Fruit fly (Drosophila melanogaster) whole organism, embryonic: Measurements from ENCODE around the gene CG4009.

Experiments
- Atf-2 ChIP-seq: fragments of 200-800 bp; sonication (Bioruptor generic); optimal IDR thresholded peaks from 2 replicates; lab custom pipeline; 2016; ENCODE audit warnings: missing biosample characterization, missing genetic modification characterization
- Atf3 ChIP-seq: fragments of 200-800 bp; sonication (Bioruptor generic); optimal IDR thresholded peaks from 3 replicates; lab custom pipeline; 2016; ENCODE audit warnings: missing biosample characterization, missing genetic modification characterization
- Awh ChIP-seq: fragments of 200-800 bp; sonication (Bioruptor generic); IDR thresholded peaks from 2 replicates; pipeline ENCODE4, ENCODE4 v1.3.6; 2022; ENCODE audit warnings: missing biosample characterization, missing genetic modification characterization
- CG11085 ChIP-seq: fragments of 200-800 bp; sonication (Bioruptor generic); IDR thresholded peaks from 2 replicates; pipeline ENCODE4 v1.3.6; 2022; ENCODE audit warnings: missing biosample characterization, missing genetic modification characterization
- CG13894 ChIP-seq: fragments of 200-800 bp; sonication (Bioruptor generic); optimal IDR thresholded peaks from 3 replicates; lab custom pipeline; 2018; ENCODE audit warnings: missing biosample characterization, mild to moderate bottlenecking, missing genetic modification characterization, moderate library complexity
- CG18011 ChIP-seq: fragments of 200-800 bp; sonication (Bioruptor generic); optimal IDR thresholded peaks from 2 replicates; lab custom pipeline; 2017; ENCODE audit warnings: missing biosample characterization, missing genetic modification characterization, mild to moderate bottlenecking, moderate library complexity, missing genotype
- CG2889 ChIP-seq: fragments of 200-800 bp; sonication (Bioruptor generic); IDR thresholded peaks from 3 replicates; pipeline ENCODE4 v1.3.6; 2022; ENCODE audit warnings: missing biosample characterization, missing genetic modification characterization
- CG33213 ChIP-seq: fragments of 200-800 bp; sonication (Bioruptor generic); optimal IDR thresholded peaks from 3 replicates; lab custom pipeline; 2016; ENCODE audit warnings: missing biosample characterization, missing genetic modification characterization
- CG33557 ChIP-seq: fragments of 200-800 bp; sonication (Bioruptor generic); optimal IDR thresholded peaks from 2 replicates; lab custom pipeline; 2019; ENCODE audit warnings: missing biosample characterization, mild to moderate bottlenecking, missing genetic modification characterization, moderate library complexity
- CG3838 ChIP-seq: fragments of 200-800 bp; sonication (Bioruptor generic); optimal IDR thresholded peaks from 3 replicates; lab custom pipeline; 2016; ENCODE audit warnings: missing biosample characterization, missing genetic modification characterization
- CG4424 ChIP-seq: fragments of 200-800 bp; sonication (Bioruptor generic); optimal IDR thresholded peaks from 3 replicates; lab custom pipeline; 2016; ENCODE audit warnings: missing biosample characterization, missing genetic modification characterization
- CG4854 ChIP-seq: fragments of 200-800 bp; sonication (Bioruptor generic); optimal IDR thresholded peaks from 2 replicates; lab custom pipeline; 2016; ENCODE audit warnings: missing biosample characterization, missing genetic modification characterization, inconsistent platforms
- CG5180 ChIP-seq: fragments of 200-800 bp; sonication (Bioruptor generic); optimal IDR thresholded peaks from 3 replicates; lab custom pipeline; 2017; ENCODE audit warnings: missing biosample characterization, missing genetic modification characterization, mild to moderate bottlenecking, moderate library complexity, missing genetic modification reagents
- CG6791 ChIP-seq: fragments of 200-800 bp; sonication (Bioruptor generic); IDR thresholded peaks from 3 replicates; pipeline ENCODE4 v1.3.6; 2022; ENCODE audit warnings: missing biosample characterization, missing genetic modification characterization; ENCODE audit not compliant: partially characterized antibody
- CG7357 ChIP-seq: fragments of 200-800 bp; sonication (Bioruptor generic); IDR thresholded peaks from 3 replicates; pipeline ENCODE4 v1.3.6; 2022; ENCODE audit warnings: missing biosample characterization, missing genetic modification characterization
- CG7556 ChIP-seq: fragments of 200-800 bp; sonication (Bioruptor generic); optimal IDR thresholded peaks from 2 replicates; lab custom pipeline; 2017; ENCODE audit warnings: missing biosample characterization, mild to moderate bottlenecking, missing genetic modification characterization
- CG8281 ChIP-seq: fragments of 200-800 bp; sonication (Bioruptor generic); optimal IDR thresholded peaks from 2 replicates; lab custom pipeline; 2018; ENCODE audit warnings: missing biosample characterization, mild to moderate bottlenecking, missing genetic modification characterization, moderate library complexity
- CG8290 ChIP-seq, 3 experiments: fragments of 200-800 bp; sonication (Bioruptor generic); optimal IDR thresholded peaks; 2 replicates each; lab custom pipeline; 2016 to 2019; ENCODE audit warnings: missing biosample characterization in 3 of 3, missing genetic modification characterization in 3 of 3, mild to moderate bottlenecking in 2 of 3, moderate library complexity in 1 of 3
- CG8765 ChIP-seq: fragments of 200-800 bp; sonication (Bioruptor generic); IDR thresholded peaks from 2 replicates; pipeline ENCODE4 v1.3.6; 2022; ENCODE audit warnings: missing biosample characterization, missing genetic modification characterization
- CG9932 ChIP-seq: fragments of 200-800 bp; sonication (Bioruptor generic); IDR thresholded peaks from 2 replicates; pipeline ENCODE4 v1.3.6; 2022; ENCODE audit warnings: missing biosample characterization, missing genetic modification characterization
- CHES-1-like ChIP-seq: fragments of 200-800 bp; sonication (Bioruptor generic); optimal IDR thresholded peaks from 2 replicates; lab custom pipeline; 2016; ENCODE audit warnings: missing biosample characterization, missing genetic modification characterization
- CTCF ChIP-seq: fragments of 200-800 bp; sonication (Bioruptor generic); optimal IDR thresholded peaks from 2 replicates; lab custom pipeline; 2017; ENCODE audit warnings: missing biosample characterization, mild to moderate bottlenecking, missing genetic modification characterization, moderate library complexity
- Chrac-16 ChIP-seq: fragments of 200-800 bp; sonication (Bioruptor generic); optimal IDR thresholded peaks from 3 replicates; lab custom pipeline; 2016; ENCODE audit warnings: missing biosample characterization, missing genetic modification characterization
- Dad ChIP-seq: fragments of 200-800 bp; sonication (Bioruptor generic); optimal IDR thresholded peaks from 3 replicates; lab custom pipeline; 2016; ENCODE audit warnings: missing biosample characterization, missing genetic modification characterization
- Fer2 ChIP-seq: fragments of 200-800 bp; sonication (Bioruptor generic); optimal IDR thresholded peaks from 2 replicates; lab custom pipeline; 2018; ENCODE audit warnings: missing biosample characterization, mild to moderate bottlenecking, missing genetic modification characterization, moderate library complexity
- Hr51 ChIP-seq, 2 experiments: fragments of 200-800 bp; sonication (Bioruptor generic); optimal IDR thresholded peaks; 2 replicates in 1 of 2; 3 replicates in 1 of 2; lab custom pipeline; 2016 to 2018; ENCODE audit warnings: missing biosample characterization in 2 of 2, missing genetic modification characterization in 2 of 2, mild to moderate bottlenecking in 1 of 2, moderate library complexity in 1 of 2
- Neu2 ChIP-seq: fragments of 200-800 bp; sonication (Bioruptor generic); optimal IDR thresholded peaks from 3 replicates; lab custom pipeline; 2016; ENCODE audit warnings: missing biosample characterization, missing genetic modification characterization, borderline replicate concordance
- Pdp1 ChIP-seq, 2 experiments: fragments of 200-800 bp; sonication (Bioruptor generic); optimal IDR thresholded peaks; 3 replicates each; lab custom pipeline; 2016; ENCODE audit warnings: missing biosample characterization in 2 of 2, missing genetic modification characterization in 2 of 2, mild to moderate bottlenecking in 1 of 2, moderate library complexity in 1 of 2
- YL-1 ChIP-seq: fragments of 200-800 bp; sonication (Bioruptor generic); optimal IDR thresholded peaks from 3 replicates; lab custom pipeline; 2017; ENCODE audit warnings: missing biosample characterization, mild to moderate bottlenecking, missing genetic modification characterization
- al ChIP-seq: fragments of 200-800 bp; sonication (Bioruptor generic); IDR thresholded peaks from 2 replicates; pipeline ENCODE4 v1.3.6; 2022; ENCODE audit warnings: missing biosample characterization, missing genetic modification characterization
- cas ChIP-seq: fragments of 200-800 bp; sonication (Bioruptor generic); IDR thresholded peaks from 2 replicates; pipeline ENCODE4 v1.3.6; 2022; ENCODE audit warnings: missing biosample characterization, missing genetic modification characterization
- chn ChIP-seq: fragments of 200-800 bp; sonication (Bioruptor generic); optimal IDR thresholded peaks from 2 replicates; lab custom pipeline; 2016; ENCODE audit warnings: missing biosample characterization, missing genetic modification characterization
- fd102C ChIP-seq: fragments of 200-800 bp; sonication (Bioruptor generic); optimal IDR thresholded peaks from 2 replicates; lab custom pipeline; 2018; ENCODE audit warnings: missing biosample characterization, mild to moderate bottlenecking, missing genetic modification characterization, moderate library complexity
- gce ChIP-seq: fragments of 200-800 bp; sonication (Bioruptor generic); IDR thresholded peaks from 3 replicates; pipeline ENCODE4 v1.3.6; 2022; ENCODE audit warnings: missing biosample characterization, missing genetic modification characterization
- gcm2 ChIP-seq: fragments of 200-800 bp; sonication (Bioruptor generic); optimal IDR thresholded peaks from 2 replicates; lab custom pipeline; 2016; ENCODE audit warnings: missing biosample characterization, missing genetic modification characterization
- gt ChIP-seq: fragments of 200-800 bp; sonication (Bioruptor generic); IDR thresholded peaks from 2 replicates; pipeline ENCODE4 v1.3.6; 2022; ENCODE audit warnings: missing biosample characterization, missing genetic modification characterization
- jigr1 ChIP-seq: fragments of 200-800 bp; sonication (Bioruptor generic); IDR thresholded peaks from 3 replicates; pipeline ENCODE4 v1.3.6; 2022; ENCODE audit warnings: missing biosample characterization, missing genetic modification characterization
- kay ChIP-seq: fragments of 200-800 bp; sonication (Bioruptor generic); optimal IDR thresholded peaks from 2 replicates; lab custom pipeline; 2016; ENCODE audit warnings: missing biosample characterization, missing genetic modification characterization
- otp ChIP-seq: fragments of 200-800 bp; sonication (Bioruptor generic); IDR thresholded peaks from 3 replicates; pipeline ENCODE4, ENCODE4 v1.3.6; 2022; ENCODE audit warnings: missing biosample characterization, missing genetic modification characterization
- psq ChIP-seq: fragments of 200-800 bp; sonication (Bioruptor generic); optimal IDR thresholded peaks from 2 replicates; lab custom pipeline; 2017; ENCODE audit warnings: missing biosample characterization, missing genetic modification characterization
- rib ChIP-seq: fragments of 200-800 bp; sonication (Bioruptor generic); IDR thresholded peaks from 2 replicates; pipeline ENCODE4 v1.3.6; 2022; ENCODE audit warnings: missing biosample characterization, missing genetic modification characterization
- salm ChIP-seq: fragments of 200-800 bp; sonication (Bioruptor generic); optimal IDR thresholded peaks from 2 replicates; lab custom pipeline; 2018; ENCODE audit warnings: missing biosample characterization, mild to moderate bottlenecking, missing genetic modification characterization
- slou ChIP-seq: fragments of 200-800 bp; sonication (Bioruptor generic); optimal IDR thresholded peaks from 3 replicates; lab custom pipeline; 2016; ENCODE audit warnings: missing biosample characterization, missing genetic modification characterization
- slp2 ChIP-seq: fragments of 200-800 bp; sonication (Bioruptor generic); optimal IDR thresholded peaks from 2 replicates; lab custom pipeline; 2016; ENCODE audit warnings: missing biosample characterization, missing genetic modification characterization
- tgo ChIP-seq: fragments of 200-800 bp; sonication (Bioruptor generic); IDR thresholded peaks from 3 replicates; pipeline ENCODE4 v1.3.6; 2022; ENCODE audit warnings: missing biosample characterization, missing genetic modification characterization
- tup ChIP-seq: fragments of 200-800 bp; sonication (Bioruptor generic); optimal IDR thresholded peaks from 2 replicates; lab custom pipeline; 2016; ENCODE audit warnings: missing biosample characterization, mild to moderate bottlenecking, missing genetic modification characterization, moderate library complexity
- unc-4 ChIP-seq: fragments of 200-800 bp; sonication (Bioruptor generic); IDR thresholded peaks from 2 replicates; pipeline ENCODE4 v1.3.6; 2022; ENCODE audit warnings: missing biosample characterization, missing genetic modification characterization; ENCODE audit not compliant: partially characterized antibody
- wor ChIP-seq: fragments of 200-800 bp; sonication (Bioruptor generic); IDR thresholded peaks from 2 replicates; pipeline ENCODE4 v1.3.6; 2022; ENCODE audit warnings: missing biosample characterization, missing genetic modification characterization
- zf30C ChIP-seq: fragments of 200-800 bp; sonication (Bioruptor generic); optimal IDR thresholded peaks from 3 replicates; lab custom pipeline; 2018; ENCODE audit warnings: missing biosample characterization, mild to moderate bottlenecking, missing genetic modification characterization

CG4009 gene

DNA sequence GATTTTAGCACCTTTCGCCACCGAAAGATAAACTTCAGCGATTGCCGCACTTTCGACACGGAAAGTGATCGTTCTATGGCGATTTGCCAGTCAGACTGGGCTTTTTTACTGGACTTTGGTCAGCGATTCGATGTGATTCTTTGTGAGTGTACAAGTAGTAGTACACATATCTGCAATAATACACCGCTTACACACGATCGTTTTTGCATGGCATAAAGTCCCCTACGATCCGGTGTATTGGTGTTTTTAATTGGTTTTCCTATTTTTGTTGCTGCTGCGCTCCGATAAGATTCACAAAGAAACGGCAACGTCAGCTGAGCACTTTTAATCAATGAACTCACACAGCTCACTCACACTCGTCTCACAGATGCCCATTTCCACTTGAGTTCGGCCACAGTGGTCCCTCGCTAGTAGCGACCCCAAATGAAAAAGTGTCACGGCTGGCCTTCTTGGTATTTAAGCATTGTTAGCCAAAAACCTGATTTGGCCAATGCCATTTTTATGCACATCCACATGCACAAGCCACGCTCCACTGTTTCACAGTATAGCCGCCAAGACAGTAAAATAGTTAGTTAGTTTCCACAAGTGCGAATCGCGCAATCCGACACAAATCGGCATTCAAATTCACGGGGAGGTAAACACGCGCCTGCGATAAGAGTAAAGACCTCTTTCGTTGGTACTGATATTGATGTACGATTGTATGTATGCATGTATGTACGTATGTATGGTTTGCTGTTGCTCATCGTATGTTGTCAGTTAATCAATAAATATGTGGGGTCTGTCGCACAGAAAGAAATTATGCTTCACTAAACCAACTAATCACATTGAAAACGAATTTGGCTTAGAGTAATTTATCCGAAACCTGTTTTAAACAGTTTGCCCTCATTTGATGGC is 49.4 kb downstream of the CG4009 start (continued):
- TF ChIP-seq Dad (peak; percentile 91), tup (GFP tag; lab: Kevin White, UChicago) (peak; percentile 88), gcm2 (GFP tag; lab: Kevin White, UChicago) (peak; percentile 80), CG13894 (peak; percentile 95), Chrac-16 (GFP tag; lab: Kevin White, UChicago) (peak; percentile 93), gce (GFP tag; lab: Robert Waterston, UW) (peak; percentile 84), wor (GFP tag; lab: Robert Waterston, UW) (peak; percentile 87), fd102C (peak; percentile 8), gt (GFP tag; lab: Robert Waterston, UW) (peak; percentile 81), CG9932 (GFP tag; lab: Robert Waterston, UW) (peak; percentile 99), Awh (GFP tag; lab: Robert Waterston, UW) (peak; percentile 92), Atf-2 (GFP tag; lab: Kevin White, UChicago) (peak; percentile 90), Atf3 (GFP tag; lab: Kevin White, UChicago) (peak; percentile 87), chn (GFP tag; lab: Kevin White, UChicago) (peak; percentile 88), CG8290 (GFP tag; optimal IDR thresholded peaks at IDR 0.05; lab: Kevin White, UChicago) (peak; percentile 82), CG8290 (tag; optimal IDR thresholded peaks at IDR 0.05; lab: Kevin White, UChicago) (peak in 1 of 2 experiments; percentile 99), unc-4 (GFP tag; lab: Robert Waterston, UW) (no peak), CG33213 (peak; percentile 89), CG6791 (GFP tag; lab: Robert Waterston, UW) (0 out of 3 replicates have a peak, but pooled peaks have one; percentile 34), Pdp1 (GFP tag; optimal IDR thresholded peaks at IDR 0.05; lab: Kevin White, UChicago) (peak; percentile 94 to 96), CG2889 (GFP tag; lab: Robert Waterston, UW) (peak; percentile 97), Neu2 (GFP tag; lab: Kevin White, UChicago) (peak; percentile 48), zf30C (GFP tag; lab: Kevin White, UChicago) (peak; percentile 68), CG5180 (peak; percentile 70), jigr1 (GFP tag; lab: Robert Waterston, UW) (peak; percentile 81; the same call in 1 of the 3 replicates), CHES-1-like (GFP tag; lab: Kevin White, UChicago) (peak; percentile 97), CG11085 (GFP tag; lab: Robert Waterston, UW) (peak; percentile 95), slp2 (peak; percentile 90), slou (GFP tag; lab: Kevin White, UChicago) (peak; percentile 51), kay (GFP tag; lab: Kevin White, UChicago) (peak; percentile 85), al (peak; percentile 97), otp (GFP tag; lab: Robert Waterston, UW) (peak; percentile 97), CG8281 (tag; lab: Kevin White, UChicago) (peak; percentile 92), CG18011 (GFP tag; lab: Kevin White, UChicago) (peak; percentile 75), tgo (GFP tag; lab: Robert Waterston, UW) (peak; percentile 93), salm (tag; lab: Kevin White, UChicago) (peak; percentile 68), YL-1 (GFP tag; lab: Kevin White, UChicago) (peak; percentile 52), CG4424 (GFP tag; lab: Kevin White, UChicago) (peak; percentile 82), CG3838 (GFP tag; lab: Kevin White, UChicago) (peak; percentile 86), psq (GFP tag; lab: Kevin White, UChicago) (peak; percentile 31), rib (peak; percentile 98), cas (GFP tag; lab: Robert Waterston, UW) (peak; percentile 92), CG7357 (GFP tag; lab: Robert Waterston, UW) (peak; percentile 89), CG8765 (GFP tag; lab: Robert Waterston, UW) (peak; percentile 94), CG7556 (GFP tag; lab: Kevin White, UChicago) (peak; percentile 89), CG33557 (peak; percentile 33), Hr51 (GFP tag; optimal IDR thresholded peaks at IDR 0.05; lab: Kevin White, UChicago) (peak; percentile 88 to 91), CTCF (GFP tag; lab: Kevin White, UChicago) (peak; percentile 26), Fer2 (peak; percentile 88), CG4854 (GFP tag; lab: Kevin White, UChicago) (peak; percentile 88)
